Worm (Caenorhabditis elegans) whole organism, L1 larva: Measurements from ENCODE around the gene F44A2.3.

ENCODE experiments used
- F16B12.6 ChIP-seq: fragments of 150-350 bp; optimal IDR thresholded peaks from 2 replicates; lab custom pipeline; 2014; ENCODE audit warnings: missing biosample characterization, missing genetic modification characterization
- Y116A8C.19 ChIP-seq: sonication (generic microtip); optimal IDR thresholded peaks from 2 replicates; lab custom pipeline; 2016; ENCODE audit warnings: missing compliant biosample characterization, missing genetic modification characterization, borderline replicate concordance
- alr-1 ChIP-seq: fragments of 200-800 bp; sonication (Bioruptor generic); optimal IDR thresholded peaks from 2 replicates; lab custom pipeline; 2018; ENCODE audit warnings: borderline replicate concordance, mild to moderate bottlenecking, missing genetic modification characterization, missing compliant biosample characterization
- ama-1 ChIP-seq: fragments of 150-350 bp; optimal IDR thresholded peaks from 2 replicates; lab custom pipeline; 2014
- ceh-63 ChIP-seq: fragments of 200-800 bp; sonication (Bioruptor generic); optimal IDR thresholded peaks from 2 replicates; lab custom pipeline; 2018; ENCODE audit warnings: mild to moderate bottlenecking, missing genetic modification characterization, missing compliant biosample characterization
- ceh-8 ChIP-seq: fragments of 200-800 bp; sonication (Bioruptor generic); optimal IDR thresholded peaks from 2 replicates; lab custom pipeline; 2018; ENCODE audit warnings: mild to moderate bottlenecking, missing genetic modification characterization, moderate library complexity, missing compliant biosample characterization
- ceh-88 ChIP-seq: fragments of 200-800 bp; sonication (Bioruptor generic); IDR thresholded peaks from 2 replicates; pipeline ENCODE4 v1.3.6; 2022; ENCODE audit warnings: missing genetic modification characterization, missing compliant biosample characterization
- ceh-90 ChIP-seq: sonication (generic microtip); optimal IDR thresholded peaks from 2 replicates; lab custom pipeline; 2016; ENCODE audit warnings: missing genetic modification characterization, missing compliant biosample characterization
- dpl-1 ChIP-seq, 3 experiments: fragments of 150-350 bp in 2 of 3; sonication (generic microtip) in 1 of 3; optimal IDR thresholded peaks; 2 replicates each; lab custom pipeline; 2014 to 2017; ENCODE audit warnings: missing biosample characterization in 3 of 3, missing genetic modification characterization in 3 of 3, missing genetic modification reagents in 3 of 3
- dsc-1 ChIP-seq: sonication (generic microtip); optimal IDR thresholded peaks from 2 replicates; lab custom pipeline; 2016; ENCODE audit warnings: mild to moderate bottlenecking, missing genetic modification characterization, missing compliant biosample characterization
- efl-1 ChIP-seq, 4 experiments: fragments of 150-350 bp; optimal IDR thresholded peaks in 3 of 4; peaks in 1 of 4; 1 replicate in 1 of 4; 2 replicates in 3 of 4; lab custom pipeline; 2014; ENCODE audit warnings: missing biosample characterization in 2 of 4, missing genetic modification characterization in 2 of 4, missing genetic modification reagents in 2 of 4
- efl-3 ChIP-seq: fragments of 200-800 bp; sonication (Bioruptor generic); optimal IDR thresholded peaks from 2 replicates; lab custom pipeline; 2018; ENCODE audit warnings: mild to moderate bottlenecking, missing genetic modification characterization, missing compliant biosample characterization
- egl-13 ChIP-seq: sonication (generic microtip); optimal IDR thresholded peaks from 2 replicates; lab custom pipeline; 2016; ENCODE audit warnings: missing genotype, missing genetic modification reagents, missing genetic modification characterization, missing compliant biosample characterization
- egl-27 ChIP-seq, 2 experiments: fragments of 150-350 bp in 1 of 2; sonication (generic microtip); optimal IDR thresholded peaks; 3 replicates each; lab custom pipeline; 2017 to 2018; ENCODE audit warnings: missing biosample characterization in 2 of 2, missing genetic modification characterization in 2 of 2, missing genetic modification reagents in 2 of 2
- ets-5 ChIP-seq: fragments of 200-800 bp; sonication (Bioruptor generic); IDR thresholded peaks from 2 replicates; pipeline ENCODE4 v1.3.6; 2022; ENCODE audit warnings: missing genetic modification characterization, missing compliant biosample characterization
- fkh-4 ChIP-seq: sonication (generic microtip); optimal IDR thresholded peaks from 2 replicates; lab custom pipeline; 2016; ENCODE audit warnings: missing compliant biosample characterization, missing genetic modification characterization, borderline replicate concordance
- fkh-8 ChIP-seq: sonication (generic microtip); optimal IDR thresholded peaks from 2 replicates; lab custom pipeline; 2016; ENCODE audit warnings: mild to moderate bottlenecking, missing genetic modification characterization, missing compliant biosample characterization
- hlh-17 ChIP-seq: fragments of 200-800 bp; sonication (Bioruptor generic); optimal IDR thresholded peaks from 2 replicates; lab custom pipeline; 2018; ENCODE audit warnings: missing genetic modification characterization, mild to moderate bottlenecking, missing compliant biosample characterization, moderate library complexity, borderline replicate concordance
- hpl-2 ChIP-seq: fragments of 150-350 bp; optimal IDR thresholded peaks from 2 replicates; lab custom pipeline; 2014; ENCODE audit warnings: missing biosample characterization, missing genetic modification reagents, missing genetic modification characterization
- lin-13 ChIP-seq: fragments of 150-350 bp; optimal IDR thresholded peaks from 2 replicates; lab custom pipeline; 2014; ENCODE audit warnings: missing biosample characterization, missing genetic modification reagents, missing genetic modification characterization
- lin-14 ChIP-seq: fragments of 200-800 bp; sonication (Bioruptor generic); optimal IDR thresholded peaks from 2 replicates; lab custom pipeline; 2018; ENCODE audit warnings: mild to moderate bottlenecking, missing genetic modification characterization, moderate library complexity, missing compliant biosample characterization
- lin-39 ChIP-seq: fragments of 150-350 bp; optimal IDR thresholded peaks from 2 replicates; lab custom pipeline; 2014; ENCODE audit warnings: missing biosample characterization, missing genetic modification reagents, missing genetic modification characterization
- lir-3 ChIP-seq: sonication (generic microtip); optimal IDR thresholded peaks from 2 replicates; lab custom pipeline; 2016; ENCODE audit warnings: mild to moderate bottlenecking, missing genetic modification characterization, moderate library complexity, missing compliant biosample characterization; ENCODE audit not compliant: poor library complexity
- lsy-2 ChIP-seq, 2 experiments: fragments of 150-350 bp; optimal IDR thresholded peaks; 2 replicates each; lab custom pipeline; 2014; ENCODE audit warnings: missing biosample characterization in 2 of 2, missing genetic modification characterization in 2 of 2
- mab-9 ChIP-seq: fragments of 200-800 bp; sonication (Bioruptor generic); IDR thresholded peaks from 2 replicates; pipeline ENCODE4 v1.3.6; 2022; ENCODE audit warnings: missing genetic modification reagents, missing genetic modification characterization, missing compliant biosample characterization
- mdl-1 ChIP-seq, 2 experiments: fragments of 150-350 bp; optimal IDR thresholded peaks; 2 replicates each; lab custom pipeline; 2014 to 2017; ENCODE audit warnings: missing biosample characterization in 2 of 2, missing genetic modification characterization in 2 of 2, inconsistent platforms in 1 of 2
- mef-2 ChIP-seq: fragments of 150-350 bp; optimal IDR thresholded peaks from 2 replicates; lab custom pipeline; 2014; ENCODE audit warnings: missing biosample characterization, missing genetic modification characterization
- nhr-12 ChIP-seq: sonication (generic microtip); optimal IDR thresholded peaks from 2 replicates; lab custom pipeline; 2017; ENCODE audit warnings: missing biosample characterization, missing genetic modification characterization
- nhr-19 ChIP-seq: fragments of 200-800 bp; sonication (Bioruptor generic); conservative IDR thresholded peaks from 2 replicates; pipeline ENCODE4 v1.3.6; 2022; ENCODE audit warnings: missing genetic modification characterization, missing compliant biosample characterization
- nhr-20 ChIP-seq: sonication (generic microtip); optimal IDR thresholded peaks from 2 replicates; lab custom pipeline; 2016; ENCODE audit warnings: mild to moderate bottlenecking, missing genetic modification characterization, missing compliant biosample characterization
- nhr-237 ChIP-seq: fragments of 150-350 bp; optimal IDR thresholded peaks from 2 replicates; lab custom pipeline; 2014; ENCODE audit warnings: missing biosample characterization, missing genetic modification characterization
- nhr-28 ChIP-seq: fragments of 150-350 bp; optimal IDR thresholded peaks from 2 replicates; lab custom pipeline; 2014; ENCODE audit warnings: missing biosample characterization, missing genetic modification characterization
- nhr-47 ChIP-seq: sonication (generic microtip); optimal IDR thresholded peaks from 2 replicates; lab custom pipeline; 2016; ENCODE audit warnings: mild to moderate bottlenecking, missing genetic modification characterization, moderate library complexity, missing compliant biosample characterization
- nhr-71 ChIP-seq: sonication (generic microtip); optimal IDR thresholded peaks from 2 replicates; lab custom pipeline; 2016; ENCODE audit warnings: mild to moderate bottlenecking, missing genetic modification characterization, moderate library complexity, missing compliant biosample characterization
- nhr-90 ChIP-seq: sonication (generic microtip); optimal IDR thresholded peaks from 2 replicates; lab custom pipeline; 2016; ENCODE audit warnings: mild to moderate bottlenecking, missing genetic modification characterization, missing compliant biosample characterization; ENCODE audit not compliant: poor library complexity
- pag-3 ChIP-seq: sonication (generic microtip); optimal IDR thresholded peaks from 2 replicates; lab custom pipeline; 2017; ENCODE audit warnings: missing genetic modification characterization, mild to moderate bottlenecking, missing compliant biosample characterization, antibody characterized with exemption, borderline replicate concordance; ENCODE audit not compliant: insufficient read depth
- snu-23 ChIP-seq: sonication (generic microtip); optimal IDR thresholded peaks from 2 replicates; lab custom pipeline; 2016; ENCODE audit warnings: missing genetic modification characterization, missing compliant biosample characterization
- sox-4 ChIP-seq: sonication (generic microtip); optimal IDR thresholded peaks from 2 replicates; lab custom pipeline; 2016; ENCODE audit warnings: missing genetic modification characterization, missing compliant biosample characterization
- tlp-1 ChIP-seq: fragments of 150-350 bp; optimal IDR thresholded peaks from 2 replicates; lab custom pipeline; 2014; ENCODE audit warnings: missing biosample characterization, missing genetic modification characterization
- unc-30 ChIP-seq: sonication (generic microtip); optimal IDR thresholded peaks from 2 replicates; lab custom pipeline; 2017; ENCODE audit warnings: missing biosample characterization, missing genetic modification characterization
- unc-86 ChIP-seq: sonication (generic microtip); optimal IDR thresholded peaks from 2 replicates; lab custom pipeline; 2016; ENCODE audit warnings: missing genetic modification characterization, missing compliant biosample characterization
- unc-98 ChIP-seq: fragments of 200-800 bp; sonication (Bioruptor generic); IDR thresholded peaks from 2 replicates; pipeline ENCODE4 v1.3.6; 2022; ENCODE audit warnings: missing genetic modification characterization, missing compliant biosample characterization
- zag-1 ChIP-seq: fragments of 150-350 bp; optimal IDR thresholded peaks from 2 replicates; lab custom pipeline; 2014; ENCODE audit warnings: missing biosample characterization, missing genetic modification characterization

Gene F44A2.3

ce11 chrV:9291919-9292318 is 13.3 kb upstream of the F44A2.3 start, which contains the start of gene ZK682.7:
Gene ZK682.7 (minus strand): TSS chrV:9292165.
- TF ChIP-seq fkh-4 = peak; percentile 77
- peak; percentile 91 for TF ChIP-seq dsc-1
- no peak for TF ChIP-seq nhr-19
- TF ChIP-seq ets-5 (GFP tag; lab: Robert Waterston, UW) = no peak

- TF ChIP-seq dpl-1 (GFP tag; optimal IDR thresholded peaks at IDR 0.05; lab: Kevin White, UChicago) = no peak
- peak; percentile 15 for TF ChIP-seq nhr-47 (tag; lab: Kevin White, UChicago)
- TF ChIP-seq mef-2 (tag; lab: Kevin White, UChicago) = no peak
- no peak for TF ChIP-seq ceh-88
- TF ChIP-seq nhr-12 = no peak
- TF ChIP-seq ceh-90 (tag; lab: Kevin White, UChicago) = no peak
- no peak for TF ChIP-seq unc-98 (GFP tag; lab: Robert Waterston, UW)
- TF ChIP-seq lsy-2 (tag; optimal IDR thresholded peaks at IDR 0.05; lab: Kevin White, UChicago) = no peak
- no peak for TF ChIP-seq pag-3 (tag; lab: Kevin White, UChicago)
- no peak for TF ChIP-seq hlh-17 (GFP tag; lab: Kevin White, UChicago)
- peak; percentile 77 for TF ChIP-seq fkh-8 (tag; lab: Kevin White, UChicago)
- TF ChIP-seq ceh-8 (GFP tag; lab: Kevin White, UChicago) = peak; percentile 1
- TF ChIP-seq egl-27 (tag; optimal IDR thresholded peaks at IDR 0.05; lab: Kevin White, UChicago) = no peak
- TF ChIP-seq sox-4 (tag; lab: Kevin White, UChicago) = no peak
- TF ChIP-seq F16B12.6 (tag; lab: Kevin White, UChicago) = no peak
- no peak for TF ChIP-seq mdl-1 (tag; optimal IDR thresholded peaks at IDR 0.05; lab: Kevin White, UChicago)
- TF ChIP-seq nhr-237 (tag; lab: Kevin White, UChicago) = no peak
- no peak for TF ChIP-seq efl-1 (optimal IDR thresholded peaks at IDR 0.05; lab: Kevin White, UChicago)
- TF ChIP-seq efl-1 (GFP tag; optimal IDR thresholded peaks at IDR 0.05 in 1 of 2; lab: Kevin White, UChicago) = no peak
- TF ChIP-seq lin-13 (GFP tag; lab: Kevin White, UChicago) = no peak
- TF ChIP-seq zag-1 (tag; lab: Kevin White, UChicago) = no peak
- peak; percentile 24 for TF ChIP-seq nhr-71 (tag; lab: Kevin White, UChicago)
- TF ChIP-seq snu-23 (GFP tag; lab: Kevin White, UChicago) = no peak
- TF ChIP-seq unc-30 (tag; lab: Kevin White, UChicago) = no peak
- no peak for TF ChIP-seq lir-3 (tag; lab: Kevin White, UChicago)
- no peak for TF ChIP-seq tlp-1 (tag; lab: Kevin White, UChicago)
- peak; percentile 27 for TF ChIP-seq dsc-1
- no peak for TF ChIP-seq efl-3 (GFP tag; lab: Kevin White, UChicago)
- TF ChIP-seq mab-9 = no peak
- TF ChIP-seq egl-13 (tag; lab: Kevin White, UChicago) = peak; percentile 1
- TF ChIP-seq hpl-2 (GFP tag; lab: Kevin White, UChicago) = no peak
Measured at ce11 chrV:9293359-9293758, 11.9 kb upstream of the F44A2.3 start.

ce11 chrV:9295581-9295980 is 9.6 kb upstream of the F44A2.3 start:
- TF ChIP-seq ceh-63 (no peak), mef-2 (tag; lab: Kevin White, UChicago) (no peak), hlh-17 (GFP tag; lab: Kevin White, UChicago) (no peak), lin-14 (peak; percentile 15), nhr-71 (tag; lab: Kevin White, UChicago) (no peak), fkh-4 (no peak), dsc-1 (peak; percentile 25), Y116A8C.19 (no peak)
- TF ChIP-seq, all 84 proteins: peak for 2

- TF ChIP-seq nhr-90 (tag; lab: Kevin White, UChicago) (no peak), egl-27 (tag; optimal IDR thresholded peaks at IDR 0.05; lab: Kevin White, UChicago) (no peak), mdl-1 (tag; optimal IDR thresholded peaks at IDR 0.05; lab: Kevin White, UChicago) (no peak), dpl-1 (GFP tag; optimal IDR thresholded peaks at IDR 0.05; lab: Kevin White, UChicago) (no peak), ceh-90 (tag; lab: Kevin White, UChicago) (no peak), nhr-237 (tag; lab: Kevin White, UChicago) (no peak), nhr-28 (tag; lab: Kevin White, UChicago) (no peak), alr-1 (tag; lab: Kevin White, UChicago) (no peak), lin-39 (tag; lab: Kevin White, UChicago) (no peak), ceh-8 (GFP tag; lab: Kevin White, UChicago) (no peak), mef-2 (tag; lab: Kevin White, UChicago) (no peak), nhr-20 (tag; lab: Kevin White, UChicago) (no peak), ama-1 (lab: Kevin White, UChicago) (no peak), unc-86 (tag; lab: Kevin White, UChicago) (no peak), dsc-1 (no peak)
Measured at ce11 chrV:9297332-9297731, 7.9 kb upstream of the F44A2.3 start, which contains the start of gene F44A2.5. Gene F44A2.5 (plus strand): TSS chrV:9297632.
